Worm (Caenorhabditis elegans) whole organism, L2 larva: ENCODE results near the gene sms-2.

Source experiments
- Y55F3AM.14 ChIP-seq: fragments of 200-800 bp; sonication (Bioruptor generic); optimal IDR thresholded peaks from 2 replicates; lab custom pipeline; 2018; ENCODE audit warnings: mild to moderate bottlenecking, missing genetic modification characterization, missing compliant biosample characterization
- ZK546.5 ChIP-seq: sonication (generic microtip); optimal IDR thresholded peaks from 2 replicates; lab custom pipeline; 2017; ENCODE audit warnings: missing biosample characterization, missing genetic modification characterization
- unc-39 ChIP-seq: fragments of 150-350 bp; optimal IDR thresholded peaks from 2 replicates; lab custom pipeline; 2014; ENCODE audit warnings: missing biosample characterization, missing genetic modification characterization
- unc-62 ChIP-seq: fragments of 150-350 bp; optimal IDR thresholded peaks from 2 replicates; lab custom pipeline; 2014; ENCODE audit warnings: missing biosample characterization, missing genetic modification reagents, missing genetic modification characterization

DNA sequence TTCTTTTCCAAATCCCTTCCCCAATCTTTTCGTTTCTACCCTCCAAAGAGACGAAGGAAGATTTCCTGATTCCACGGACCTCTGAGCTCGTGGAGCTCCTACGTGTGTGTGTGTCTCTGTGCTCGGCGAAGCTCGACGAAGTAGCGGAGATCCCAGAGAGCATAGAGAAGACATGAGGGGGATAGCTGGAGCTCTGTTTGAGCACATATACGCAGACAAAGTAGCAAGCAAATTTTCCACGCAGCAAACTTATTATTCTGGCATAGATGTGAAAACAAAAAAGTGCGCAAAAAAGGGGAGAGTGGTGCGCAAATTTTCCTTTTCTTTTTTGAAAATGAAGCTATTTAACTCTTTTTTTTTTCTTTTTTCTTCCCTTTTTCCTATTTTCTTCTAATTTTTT, 15.8 kb downstream of the sms-2 start:
- no peak for TF ChIP-seq ZK546.5 (tag; lab: Kevin White, UChicago)
- TF ChIP-seq unc-39 (tag; lab: Kevin White, UChicago), result no peak
- no peak for TF ChIP-seq Y55F3AM.14 (GFP tag; lab: Kevin White, UChicago)
- no peak for TF ChIP-seq unc-62 (GFP tag; lab: Kevin White, UChicago)
